Fruit fly (Drosophila melanogaster) whole organism, embryonic: ENCODE results near the gene firl.

Source experiments
- Adf1 ChIP-seq: fragments of 200-800 bp; sonication (Bioruptor generic); IDR thresholded peaks from 2 replicates; pipeline ENCODE4 v1.3.6; 2022; ENCODE audit warnings: missing biosample characterization, missing genetic modification characterization
- B-H2 ChIP-seq: fragments of 200-800 bp; sonication (Bioruptor generic); optimal IDR thresholded peaks from 2 replicates; lab custom pipeline; 2018; ENCODE audit warnings: missing biosample characterization, mild to moderate bottlenecking, missing genetic modification characterization
- Bdp1 ChIP-seq: fragments of 200-800 bp; sonication (Bioruptor generic); optimal IDR thresholded peaks from 3 replicates; lab custom pipeline; 2016; ENCODE audit warnings: missing biosample characterization, missing genetic modification characterization
- CG10462 ChIP-seq: fragments of 200-800 bp; sonication (Bioruptor generic); optimal IDR thresholded peaks from 2 replicates; lab custom pipeline; 2016; ENCODE audit warnings: missing biosample characterization, missing genetic modification characterization
- CG11398 ChIP-seq: fragments of 200-800 bp; sonication (Bioruptor generic); optimal IDR thresholded peaks from 2 replicates; lab custom pipeline; 2016; ENCODE audit warnings: missing biosample characterization, missing genetic modification characterization
- CG11723 ChIP-seq: fragments of 200-800 bp; sonication (Bioruptor generic); optimal IDR thresholded peaks from 2 replicates; lab custom pipeline; 2017; ENCODE audit warnings: missing biosample characterization, mild to moderate bottlenecking, missing genetic modification characterization
- CG12071 ChIP-seq: fragments of 200-800 bp; sonication (Bioruptor generic); optimal IDR thresholded peaks from 3 replicates; lab custom pipeline; 2018; ENCODE audit warnings: missing biosample characterization, mild to moderate bottlenecking, missing genetic modification characterization
- CG12299 ChIP-seq: fragments of 200-800 bp; sonication (Bioruptor generic); optimal IDR thresholded peaks from 2 replicates; lab custom pipeline; 2018; ENCODE audit warnings: missing biosample characterization, mild to moderate bottlenecking, missing genetic modification characterization
- CG1233 ChIP-seq: fragments of 200-800 bp; sonication (Bioruptor generic); optimal IDR thresholded peaks from 4 replicates; lab custom pipeline; 2018; ENCODE audit warnings: missing biosample characterization, mild to moderate bottlenecking, missing genetic modification characterization
- CG13624 ChIP-seq: fragments of 200-800 bp; sonication (Bioruptor generic); optimal IDR thresholded peaks from 2 replicates; lab custom pipeline; 2016; ENCODE audit warnings: missing biosample characterization, missing genetic modification characterization
- CG2116 ChIP-seq: fragments of 200-800 bp; sonication (Bioruptor generic); optimal IDR thresholded peaks from 3 replicates; lab custom pipeline; 2018; ENCODE audit warnings: missing biosample characterization, mild to moderate bottlenecking, missing genetic modification characterization
- CG2120 ChIP-seq: fragments of 200-800 bp; sonication (Bioruptor generic); optimal IDR thresholded peaks from 3 replicates; lab custom pipeline; 2016; ENCODE audit warnings: missing biosample characterization, missing genetic modification characterization
- CG2875 ChIP-seq: fragments of 200-800 bp; sonication (Bioruptor generic); optimal IDR thresholded peaks from 2 replicates; lab custom pipeline; 2017; ENCODE audit warnings: missing biosample characterization, mild to moderate bottlenecking, missing genetic modification characterization, missing genetic modification reagents
- CG3065 ChIP-seq: fragments of 200-800 bp; sonication (Bioruptor generic); optimal IDR thresholded peaks from 2 replicates; lab custom pipeline; 2016; ENCODE audit warnings: missing biosample characterization, missing genetic modification characterization
- CG3163 ChIP-seq: fragments of 200-800 bp; sonication (Bioruptor generic); optimal IDR thresholded peaks from 3 replicates; lab custom pipeline; 2016; ENCODE audit warnings: missing biosample characterization, missing genetic modification characterization
- CG33557 ChIP-seq: fragments of 200-800 bp; sonication (Bioruptor generic); optimal IDR thresholded peaks from 2 replicates; lab custom pipeline; 2019; ENCODE audit warnings: missing biosample characterization, mild to moderate bottlenecking, missing genetic modification characterization, moderate library complexity
- CG3407 ChIP-seq: fragments of 200-800 bp; sonication (Bioruptor generic); optimal IDR thresholded peaks from 2 replicates; lab custom pipeline; 2018; ENCODE audit warnings: missing biosample characterization, mild to moderate bottlenecking, missing genetic modification characterization
- CG6272 ChIP-seq: fragments of 200-800 bp; sonication (Bioruptor generic); IDR thresholded peaks from 2 replicates; pipeline ENCODE4 v1.3.6; 2022; ENCODE audit warnings: missing biosample characterization, missing genetic modification characterization
- CG7839 ChIP-seq: fragments of 200-800 bp; sonication (Bioruptor generic); optimal IDR thresholded peaks from 3 replicates; lab custom pipeline; 2018; ENCODE audit warnings: missing biosample characterization, mild to moderate bottlenecking, missing genetic modification characterization, moderate library complexity
- CG8359 ChIP-seq: fragments of 200-800 bp; sonication (Bioruptor generic); optimal IDR thresholded peaks from 2 replicates; lab custom pipeline; 2017; ENCODE audit warnings: missing biosample characterization, mild to moderate bottlenecking, missing genetic modification characterization, borderline replicate concordance
- Chrac-16 ChIP-seq: fragments of 200-800 bp; sonication (Bioruptor generic); optimal IDR thresholded peaks from 3 replicates; lab custom pipeline; 2016; ENCODE audit warnings: missing biosample characterization, missing genetic modification characterization
- CkIIα-i1 ChIP-seq: fragments of 200-800 bp; sonication (Bioruptor generic); IDR thresholded peaks from 2 replicates; pipeline ENCODE4 v1.3.6; 2022; ENCODE audit warnings: missing biosample characterization, missing genetic modification characterization
- CoRest ChIP-seq: fragments of 200-800 bp; sonication (Bioruptor generic); optimal IDR thresholded peaks from 3 replicates; lab custom pipeline; 2018; ENCODE audit warnings: missing biosample characterization, mild to moderate bottlenecking, missing genetic modification characterization, moderate library complexity
- Doc2 ChIP-seq: fragments of 200-800 bp; sonication (Bioruptor generic); IDR thresholded peaks from 2 replicates; pipeline ENCODE4 v1.3.6; 2022; ENCODE audit warnings: missing biosample characterization, missing genetic modification characterization
- Ets65A ChIP-seq: fragments of 200-800 bp; sonication (Bioruptor generic); peaks from one replicate; lab custom pipeline; 2016; ENCODE audit warnings: missing biosample characterization, missing genetic modification characterization
- Jarid2 ChIP-seq: fragments of 200-800 bp; sonication (Bioruptor generic); optimal IDR thresholded peaks from 3 replicates; lab custom pipeline; 2017; ENCODE audit warnings: mild to moderate bottlenecking, missing biosample characterization, missing genetic modification reagents, missing genetic modification characterization
- Lhr ChIP-seq: fragments of 200-800 bp; sonication (Bioruptor generic); optimal IDR thresholded peaks from 3 replicates; lab custom pipeline; 2017; ENCODE audit warnings: mild to moderate bottlenecking, missing biosample characterization, missing genetic modification reagents, missing genetic modification characterization
- Mad ChIP-seq: fragments of 200-800 bp; sonication (Bioruptor generic); optimal IDR thresholded peaks from 2 replicates; lab custom pipeline; 2016; ENCODE audit warnings: missing biosample characterization, missing genetic modification characterization
- Meics ChIP-seq: fragments of 200-800 bp; sonication (Bioruptor generic); optimal IDR thresholded peaks from 2 replicates; lab custom pipeline; 2017; ENCODE audit warnings: missing biosample characterization, mild to moderate bottlenecking, missing genetic modification characterization
- Trl ChIP-seq, 3 experiments: fragments of >200 bp in 2 of 3; fragments of 200-800 bp in 1 of 3; sonication (Bioruptor generic) in 1 of 3; optimal IDR thresholded peaks; 2 replicates in 1 of 3; 3 replicates in 2 of 3; lab custom pipeline; 2016 to 2017; ENCODE audit warnings: missing biosample characterization in 1 of 3, missing genetic modification characterization in 1 of 3
- ap ChIP-seq: fragments of 200-800 bp; sonication (Bioruptor generic); IDR thresholded peaks from 2 replicates; pipeline ENCODE4 v1.3.6; 2022; ENCODE audit warnings: missing biosample characterization, missing genetic modification characterization
- ara ChIP-seq: fragments of 200-800 bp; sonication (Bioruptor generic); IDR thresholded peaks from 2 replicates; pipeline ENCODE4 v1.3.6; 2022; ENCODE audit warnings: missing biosample characterization, missing genetic modification characterization
- bab2 ChIP-seq: fragments of 200-800 bp; sonication (Bioruptor generic); optimal IDR thresholded peaks from 2 replicates; lab custom pipeline; 2016; ENCODE audit warnings: missing biosample characterization, missing genetic modification characterization
- crc ChIP-seq: fragments of 200-800 bp; sonication (Bioruptor generic); optimal IDR thresholded peaks from 2 replicates; lab custom pipeline; 2016; ENCODE audit warnings: missing biosample characterization, missing genetic modification characterization
- cwo ChIP-seq: fragments of 200-800 bp; sonication (Bioruptor generic); optimal IDR thresholded peaks from 3 replicates; lab custom pipeline; 2017; ENCODE audit warnings: missing biosample characterization, missing genetic modification characterization, mild to moderate bottlenecking, moderate library complexity, missing genetic modification reagents
- dmrt11E ChIP-seq: fragments of 200-800 bp; sonication (Bioruptor generic); optimal IDR thresholded peaks from 3 replicates; lab custom pipeline; 2018; ENCODE audit warnings: missing biosample characterization, mild to moderate bottlenecking, missing genetic modification characterization, moderate library complexity
- dpn ChIP-seq, 2 experiments: fragments of 200-800 bp; sonication (Bioruptor generic); optimal IDR thresholded peaks; 3 replicates each; lab custom pipeline; 2016; ENCODE audit warnings: missing biosample characterization in 2 of 2, missing genetic modification characterization in 2 of 2
- ems ChIP-seq: fragments of 200-800 bp; sonication (Bioruptor generic); optimal IDR thresholded peaks from 3 replicates; lab custom pipeline; 2016; ENCODE audit warnings: missing biosample characterization, missing genetic modification characterization
- fd64A ChIP-seq: fragments of 200-800 bp; sonication (Bioruptor generic); optimal IDR thresholded peaks from 3 replicates; lab custom pipeline; 2018; ENCODE audit warnings: missing biosample characterization, mild to moderate bottlenecking, missing genetic modification characterization
- h ChIP-seq: fragments of >200 bp; optimal IDR thresholded peaks from 2 replicates; lab custom pipeline; 2017
- hbn ChIP-seq: fragments of 200-800 bp; sonication (Bioruptor generic); IDR thresholded peaks from 2 replicates; pipeline ENCODE4 v1.3.6; 2022; ENCODE audit warnings: missing biosample characterization, missing genetic modification characterization; ENCODE audit not compliant: partially characterized antibody
- her ChIP-seq: fragments of 200-800 bp; sonication (Bioruptor generic); optimal IDR thresholded peaks from 2 replicates; lab custom pipeline; 2016; ENCODE audit warnings: missing biosample characterization, missing genetic modification characterization
- lola ChIP-seq, 3 experiments: fragments of >200 bp in 2 of 3; fragments of 200-800 bp in 1 of 3; sonication (Bioruptor generic) in 1 of 3; optimal IDR thresholded peaks; 2 replicates each; lab custom pipeline; 2017 to 2019; ENCODE audit warnings: missing biosample characterization in 3 of 3, missing genetic modification characterization in 3 of 3, mild to moderate bottlenecking in 1 of 3, moderate library complexity in 1 of 3
- nerfin-1 ChIP-seq: fragments of 200-800 bp; sonication (Bioruptor generic); optimal IDR thresholded peaks from 3 replicates; lab custom pipeline; 2019; ENCODE audit warnings: missing biosample characterization, mild to moderate bottlenecking, missing genetic modification characterization, moderate library complexity
- phol ChIP-seq: fragments of 200-800 bp; sonication (Bioruptor generic); optimal IDR thresholded peaks from 3 replicates; lab custom pipeline; 2018; ENCODE audit warnings: missing biosample characterization, mild to moderate bottlenecking, missing genetic modification characterization, moderate library complexity
- pnt ChIP-seq: fragments of 200-800 bp; sonication (Bioruptor generic); optimal IDR thresholded peaks from 3 replicates; lab custom pipeline; 2016; ENCODE audit warnings: missing biosample characterization, missing genetic modification characterization
- sob ChIP-seq: fragments of 200-800 bp; sonication (Bioruptor generic); IDR thresholded peaks from 2 replicates; pipeline ENCODE4 v1.3.6; 2022; ENCODE audit warnings: missing biosample characterization, missing genetic modification characterization
- tap ChIP-seq: fragments of 200-800 bp; optimal IDR thresholded peaks from 3 replicates; lab custom pipeline; 2019; ENCODE audit warnings: missing biosample characterization, mild to moderate bottlenecking, missing genetic modification characterization, moderate library complexity
- ttk ChIP-seq: fragments of 200-800 bp; sonication (Bioruptor generic); IDR thresholded peaks from 2 replicates; pipeline ENCODE4 v2.1.2; 2022; ENCODE audit warnings: missing biosample characterization, missing genetic modification characterization
- yki ChIP-seq: fragments of >200 bp; optimal IDR thresholded peaks from 3 replicates; lab custom pipeline; 2018
- zf30C ChIP-seq: fragments of 200-800 bp; sonication (Bioruptor generic); optimal IDR thresholded peaks from 3 replicates; lab custom pipeline; 2018; ENCODE audit warnings: missing biosample characterization, mild to moderate bottlenecking, missing genetic modification characterization

Gene firl

dm6 chr2L:12021193-12021592 lies 45.4 kb downstream of the firl start (continued):
- TF ChIP-seq CG11398 (GFP tag; lab: Kevin White, UChicago) (peak; percentile 54), h (lab: Kevin White, UChicago) (no peak), CG13624 (GFP tag; lab: Kevin White, UChicago) (no peak), cwo (GFP tag; lab: Kevin White, UChicago) (peak; percentile 37), CG3407 (GFP tag; lab: Kevin White, UChicago) (peak; percentile 87), crc (no peak), CoRest (peak; percentile 64), ap (no peak), Bdp1 (GFP tag; lab: Kevin White, UChicago) (peak; percentile 51), sob (GFP tag; lab: Robert Waterston, UW) (peak; percentile 60; the same call in 1 of the 2 replicates), ara (GFP tag; lab: Robert Waterston, UW) (peak; percentile 19; the same call in 1 of the 2 replicates), pnt (GFP tag; lab: Kevin White, UChicago) (no peak), CG12071 (peak; percentile 73), Meics (GFP tag; lab: Kevin White, UChicago) (peak; percentile 60), yki (lab: Kevin White, UChicago) (no peak), CG3065 (GFP tag; lab: Kevin White, UChicago) (peak; percentile 40), Mad (peak; percentile 40), nerfin-1 (tag; lab: Kevin White, UChicago) (peak; percentile 36), CG33557 (peak; percentile 81), Adf1 (GFP tag; lab: Robert Waterston, UW) (peak; percentile 46; the same call in 1 of the 2 replicates), Ets65A (no peak), CG7839 (tag; lab: Kevin White, UChicago) (peak; percentile 29), ems (no peak), CG1233 (GFP tag; lab: Kevin White, UChicago) (peak; percentile 65), tap (tag; lab: Kevin White, UChicago) (peak; percentile 41), CG2120 (GFP tag; lab: Kevin White, UChicago) (peak; percentile 52), CG12299 (tag; lab: Kevin White, UChicago) (peak; percentile 89), CG10462 (peak; percentile 56), dpn (GFP tag; optimal IDR thresholded peaks at IDR 0.05; lab: Kevin White, UChicago) (peak; percentile 32 to 53), Trl (optimal IDR thresholded peaks at IDR 0.05; lab: Kevin White, UChicago) (no peak), Trl (GFP tag; optimal IDR thresholded peaks at IDR 0.05; lab: Kevin White, UChicago) (peak; percentile 61), Lhr (GFP tag; lab: Kevin White, UChicago) (peak; percentile 33), zf30C (GFP tag; lab: Kevin White, UChicago) (no peak), CG2875 (GFP tag; lab: Kevin White, UChicago) (peak; percentile 88), CG2116 (GFP tag; lab: Kevin White, UChicago) (peak; percentile 55), fd64A (peak; percentile 84), dmrt11E (tag; lab: Kevin White, UChicago) (peak; percentile 69), hbn (GFP tag; lab: Robert Waterston, UW) (no peak), CG6272 (GFP tag; lab: Robert Waterston, UW) (no peak), CkIIα-i1 (GFP tag; lab: Robert Waterston, UW) (no peak), B-H2 (GFP tag; lab: Kevin White, UChicago) (peak; percentile 52), her (no peak), lola (GFP tag; optimal IDR thresholded peaks at IDR 0.05; lab: Kevin White, UChicago) (peak in 1 of 3 experiments; percentile 62), Jarid2 (GFP tag; lab: Kevin White, UChicago) (peak; percentile 2), CG11723 (peak; percentile 42), CG3163 (GFP tag; lab: Kevin White, UChicago) (no peak), Doc2 (no peak), ttk (no peak), bab2 (peak; percentile 84), phol (no peak), CG8359 (GFP tag; lab: Kevin White, UChicago) (no peak), Chrac-16 (GFP tag; lab: Kevin White, UChicago) (no peak)
